Fruit fly (Drosophila melanogaster) whole organism, embryonic: ENCODE data around the gene CG18598.

Experiments
- ATbp ChIP-seq: fragments of 200-800 bp; sonication (Bioruptor generic); optimal IDR thresholded peaks from 2 replicates; lab custom pipeline; 2017; ENCODE audit warnings: missing biosample characterization, mild to moderate bottlenecking, missing genetic modification characterization, missing genetic modification reagents
- Aef1 ChIP-seq: fragments of 200-800 bp; sonication (Bioruptor generic); IDR thresholded peaks from 3 replicates; pipeline ENCODE4 v1.3.6; 2022; ENCODE audit warnings: missing biosample characterization, missing genetic modification characterization
- Antp ChIP-seq: fragments of 200-800 bp; sonication (Bioruptor generic); optimal IDR thresholded peaks from 3 replicates; lab custom pipeline; 2016; ENCODE audit warnings: missing biosample characterization, missing genetic modification characterization
- Bdp1 ChIP-seq: fragments of 200-800 bp; sonication (Bioruptor generic); optimal IDR thresholded peaks from 3 replicates; lab custom pipeline; 2016; ENCODE audit warnings: missing biosample characterization, missing genetic modification characterization
- CG10431 ChIP-seq: fragments of 200-800 bp; sonication (Bioruptor generic); optimal IDR thresholded peaks from 3 replicates; lab custom pipeline; 2018; ENCODE audit warnings: missing biosample characterization, mild to moderate bottlenecking, missing genetic modification characterization
- CG10654 ChIP-seq: fragments of 200-800 bp; sonication (Bioruptor generic); optimal IDR thresholded peaks from 2 replicates; lab custom pipeline; 2016; ENCODE audit warnings: missing biosample characterization, missing genetic modification characterization
- CG11695 ChIP-seq: fragments of 200-800 bp; sonication (Bioruptor generic); IDR thresholded peaks from 3 replicates; pipeline ENCODE4 v1.3.6; 2022; ENCODE audit warnings: missing biosample characterization, missing genetic modification characterization
- CG12071 ChIP-seq: fragments of 200-800 bp; sonication (Bioruptor generic); optimal IDR thresholded peaks from 3 replicates; lab custom pipeline; 2018; ENCODE audit warnings: missing biosample characterization, mild to moderate bottlenecking, missing genetic modification characterization
- CG12744 ChIP-seq: fragments of 200-800 bp; sonication (Bioruptor generic); optimal IDR thresholded peaks from 2 replicates; lab custom pipeline; 2016; ENCODE audit warnings: missing biosample characterization, missing genetic modification characterization
- CG14441 ChIP-seq: fragments of 200-800 bp; sonication (Bioruptor generic); IDR thresholded peaks from 2 replicates; pipeline ENCODE4 v1.3.6; 2022; ENCODE audit warnings: missing biosample characterization, missing genetic modification characterization
- CG15696 ChIP-seq: fragments of 200-800 bp; sonication (Bioruptor generic); optimal IDR thresholded peaks from 2 replicates; lab custom pipeline; 2019; ENCODE audit warnings: missing biosample characterization, mild to moderate bottlenecking, missing genetic modification characterization, moderate library complexity
- CG2875 ChIP-seq: fragments of 200-800 bp; sonication (Bioruptor generic); optimal IDR thresholded peaks from 2 replicates; lab custom pipeline; 2017; ENCODE audit warnings: missing biosample characterization, mild to moderate bottlenecking, missing genetic modification characterization, missing genetic modification reagents
- CG30020 ChIP-seq: fragments of 200-800 bp; optimal IDR thresholded peaks from 2 replicates; lab custom pipeline; 2019; ENCODE audit warnings: missing biosample characterization, mild to moderate bottlenecking, missing genetic modification characterization, moderate library complexity
- CG3163 ChIP-seq: fragments of 200-800 bp; sonication (Bioruptor generic); optimal IDR thresholded peaks from 3 replicates; lab custom pipeline; 2016; ENCODE audit warnings: missing biosample characterization, missing genetic modification characterization
- CG33213 ChIP-seq: fragments of 200-800 bp; sonication (Bioruptor generic); optimal IDR thresholded peaks from 3 replicates; lab custom pipeline; 2016; ENCODE audit warnings: missing biosample characterization, missing genetic modification characterization
- CG3407 ChIP-seq: fragments of 200-800 bp; sonication (Bioruptor generic); optimal IDR thresholded peaks from 2 replicates; lab custom pipeline; 2018; ENCODE audit warnings: missing biosample characterization, mild to moderate bottlenecking, missing genetic modification characterization
- CG6175 ChIP-seq: fragments of 200-800 bp; sonication (Bioruptor generic); IDR thresholded peaks from 3 replicates; pipeline ENCODE4 v1.3.6; 2022; ENCODE audit warnings: missing biosample characterization, missing genetic modification characterization
- CG6272 ChIP-seq: fragments of 200-800 bp; sonication (Bioruptor generic); IDR thresholded peaks from 2 replicates; pipeline ENCODE4 v1.3.6; 2022; ENCODE audit warnings: missing biosample characterization, missing genetic modification characterization
- CG6813 ChIP-seq: fragments of 200-800 bp; sonication (Bioruptor generic); optimal IDR thresholded peaks from 2 replicates; lab custom pipeline; 2017; ENCODE audit warnings: missing biosample characterization, missing genetic modification characterization, mild to moderate bottlenecking, moderate library complexity, missing genetic modification reagents
- Camta ChIP-seq: fragments of 200-800 bp; sonication (Bioruptor generic); optimal IDR thresholded peaks from 2 replicates; lab custom pipeline; 2016; ENCODE audit warnings: missing biosample characterization, missing genetic modification characterization
- Chrac-16 ChIP-seq: fragments of 200-800 bp; sonication (Bioruptor generic); optimal IDR thresholded peaks from 3 replicates; lab custom pipeline; 2016; ENCODE audit warnings: missing biosample characterization, missing genetic modification characterization
- D19B ChIP-seq: fragments of 200-800 bp; sonication (Bioruptor generic); optimal IDR thresholded peaks from 2 replicates; lab custom pipeline; 2017; ENCODE audit warnings: missing biosample characterization, mild to moderate bottlenecking, missing genetic modification characterization
- Dbx ChIP-seq: fragments of 200-800 bp; sonication (Bioruptor generic); IDR thresholded peaks from 3 replicates; pipeline ENCODE4 v1.3.6; 2022; ENCODE audit warnings: missing biosample characterization, missing genetic modification characterization
- Deaf1 ChIP-seq: fragments of 200-800 bp; optimal IDR thresholded peaks from 3 replicates; lab custom pipeline; 2019; ENCODE audit warnings: missing biosample characterization, mild to moderate bottlenecking, missing genetic modification characterization, moderate library complexity
- Doc3 ChIP-seq: fragments of 200-800 bp; sonication (Bioruptor generic); IDR thresholded peaks from 3 replicates; pipeline ENCODE4 v1.3.6; 2022; ENCODE audit warnings: missing biosample characterization, missing genetic modification characterization; ENCODE audit not compliant: partially characterized antibody
- Fer1 ChIP-seq: fragments of 200-800 bp; sonication (Bioruptor generic); optimal IDR thresholded peaks from 2 replicates; lab custom pipeline; 2017; ENCODE audit warnings: missing biosample characterization, mild to moderate bottlenecking, missing genetic modification characterization
- Max ChIP-seq: fragments of 200-800 bp; sonication (Bioruptor generic); optimal IDR thresholded peaks from 2 replicates; lab custom pipeline; 2016; ENCODE audit warnings: missing biosample characterization, mild to moderate bottlenecking, missing genetic modification characterization
- Med ChIP-seq: fragments of 200-800 bp; sonication (Bioruptor generic); peaks from one replicate; lab custom pipeline; 2016; ENCODE audit warnings: missing biosample characterization, missing genetic modification characterization, mild to moderate bottlenecking, inconsistent platforms, moderate library complexity
- Mes4 ChIP-seq: fragments of 200-800 bp; sonication (Bioruptor generic); optimal IDR thresholded peaks from 2 replicates; lab custom pipeline; 2016; ENCODE audit warnings: missing biosample characterization, missing genetic modification characterization
- NC2α ChIP-seq: fragments of 200-800 bp; sonication (Bioruptor generic); optimal IDR thresholded peaks from 2 replicates; lab custom pipeline; 2016; ENCODE audit warnings: missing biosample characterization, missing genetic modification characterization
- NfI ChIP-seq: fragments of 200-800 bp; sonication (Bioruptor generic); optimal IDR thresholded peaks from 3 replicates; lab custom pipeline; 2018; ENCODE audit warnings: missing biosample characterization, mild to moderate bottlenecking, missing genetic modification characterization, moderate library complexity
- Scr ChIP-seq: fragments of 200-800 bp; sonication (Bioruptor generic); IDR thresholded peaks from 2 replicates; pipeline ENCODE4 v1.3.6; 2022; ENCODE audit warnings: missing biosample characterization, missing genetic modification characterization; ENCODE audit not compliant: partially characterized antibody
- Xbp1 ChIP-seq: fragments of 200-800 bp; sonication (Bioruptor generic); optimal IDR thresholded peaks from 3 replicates; lab custom pipeline; 2016; ENCODE audit warnings: missing biosample characterization, mild to moderate bottlenecking, missing genetic modification characterization
- amos ChIP-seq: fragments of 200-800 bp; sonication (Bioruptor generic); IDR thresholded peaks from 2 replicates; pipeline ENCODE4 v1.3.6; 2022; ENCODE audit warnings: missing biosample characterization, missing genetic modification characterization; ENCODE audit not compliant: partially characterized antibody
- bcd ChIP-seq: fragments of 200-800 bp; sonication (Bioruptor generic); optimal IDR thresholded peaks from 2 replicates; lab custom pipeline; 2017; ENCODE audit warnings: missing biosample characterization, mild to moderate bottlenecking, missing genetic modification characterization
- crp ChIP-seq, 2 experiments: fragments of 200-800 bp; sonication (Bioruptor generic); optimal IDR thresholded peaks; 2 replicates in 1 of 2; 3 replicates in 1 of 2; lab custom pipeline; 2017; ENCODE audit warnings: missing biosample characterization in 2 of 2, missing genetic modification characterization in 2 of 2, mild to moderate bottlenecking in 1 of 2, moderate library complexity in 1 of 2
- disco-r ChIP-seq: fragments of 200-800 bp; sonication (Bioruptor generic); optimal IDR thresholded peaks from 2 replicates; lab custom pipeline; 2016; ENCODE audit warnings: missing biosample characterization, missing genetic modification characterization
- dmrt11E ChIP-seq: fragments of 200-800 bp; sonication (Bioruptor generic); optimal IDR thresholded peaks from 3 replicates; lab custom pipeline; 2018; ENCODE audit warnings: missing biosample characterization, mild to moderate bottlenecking, missing genetic modification characterization, moderate library complexity
- eyg ChIP-seq: fragments of 200-800 bp; sonication (Bioruptor generic); optimal IDR thresholded peaks from 3 replicates; lab custom pipeline; 2016; ENCODE audit warnings: missing biosample characterization, missing genetic modification characterization
- fru ChIP-seq: fragments of >200 bp; optimal IDR thresholded peaks from 2 replicates; lab custom pipeline; 2017
- knrl ChIP-seq: fragments of 200-800 bp; sonication (Bioruptor generic); IDR thresholded peaks from 3 replicates; pipeline ENCODE4 v1.3.6; 2022; ENCODE audit warnings: missing biosample characterization, missing genetic modification characterization; ENCODE audit not compliant: partially characterized antibody
- mld ChIP-seq: fragments of 200-800 bp; sonication (Bioruptor generic); IDR thresholded peaks from 3 replicates; pipeline ENCODE4 v1.3.6; 2022; ENCODE audit warnings: missing biosample characterization, missing genetic modification characterization; ENCODE audit not compliant: partially characterized antibody
- nerfin-2 ChIP-seq: fragments of 200-800 bp; sonication (Bioruptor generic); IDR thresholded peaks from 2 replicates; pipeline ENCODE4 v1.3.6; 2022; ENCODE audit warnings: missing biosample characterization, missing genetic modification characterization; ENCODE audit not compliant: partially characterized antibody
- nmo ChIP-seq: fragments of 200-800 bp; sonication (Bioruptor generic); optimal IDR thresholded peaks from 2 replicates; lab custom pipeline; 2018; ENCODE audit warnings: missing biosample characterization, mild to moderate bottlenecking, missing genetic modification characterization, moderate library complexity
- onecut ChIP-seq: fragments of 200-800 bp; sonication (Bioruptor generic); IDR thresholded peaks from 2 replicates; pipeline ENCODE4 v1.3.6; 2022; ENCODE audit warnings: missing biosample characterization, missing genetic modification characterization
- ro ChIP-seq: fragments of 200-800 bp; sonication (Bioruptor generic); IDR thresholded peaks from 2 replicates; pipeline ENCODE4 v1.3.6; 2022; ENCODE audit warnings: missing biosample characterization, missing genetic modification characterization
- scrt ChIP-seq: fragments of 200-800 bp; sonication (Bioruptor generic); optimal IDR thresholded peaks from 2 replicates; lab custom pipeline; 2018; ENCODE audit warnings: missing biosample characterization, mild to moderate bottlenecking, missing genetic modification characterization, moderate library complexity
- slbo ChIP-seq: fragments of 200-800 bp; sonication (Bioruptor generic); IDR thresholded peaks from 2 replicates; pipeline ENCODE4 v1.3.6; 2022; ENCODE audit warnings: missing biosample characterization, missing genetic modification characterization
- tna ChIP-seq: fragments of 200-800 bp; sonication (Bioruptor generic); IDR thresholded peaks from 2 replicates; pipeline ENCODE4 v1.3.6; 2022; ENCODE audit warnings: missing biosample characterization, missing genetic modification characterization; ENCODE audit not compliant: partially characterized antibody
- unpg ChIP-seq: fragments of 200-800 bp; sonication (Bioruptor generic); optimal IDR thresholded peaks from 3 replicates; lab custom pipeline; 2018; ENCODE audit warnings: missing biosample characterization, mild to moderate bottlenecking, missing genetic modification characterization, moderate library complexity
- vvl ChIP-seq: fragments of 200-800 bp; sonication (Bioruptor generic); IDR thresholded peaks from 2 replicates; pipeline ENCODE4 v1.3.6; 2022; ENCODE audit warnings: missing biosample characterization, missing genetic modification characterization

Gene CG18598

DNA sequence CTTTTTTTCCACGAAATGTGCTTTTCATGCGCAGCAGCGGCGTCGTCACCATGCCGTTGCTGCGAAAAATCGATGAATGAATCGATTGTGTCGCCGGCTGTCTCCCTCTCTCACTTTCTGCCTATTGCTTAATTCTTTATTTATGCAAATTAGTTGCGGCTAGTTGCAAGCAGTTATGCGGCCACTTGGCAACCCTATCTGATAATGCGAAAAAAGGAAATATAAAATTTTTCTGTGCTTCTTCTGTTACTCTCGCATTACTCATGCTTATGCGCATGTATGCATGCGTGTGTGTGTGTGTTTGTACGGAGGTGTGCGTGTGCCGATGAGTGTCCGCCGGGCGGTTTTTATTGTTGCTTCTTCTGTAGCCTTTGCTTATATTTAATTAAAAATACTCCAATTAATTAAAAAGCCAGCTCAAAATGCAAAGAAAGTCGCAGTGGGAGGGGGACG lies 7.2 kb upstream of the CG18598 start (continued):
- TF ChIP-seq CG6272: no peak
- no peak for TF ChIP-seq NC2α
- no peak for TF ChIP-seq nmo
- TF ChIP-seq CG6175: 0 out of 3 replicates have a peak, but pooled peaks have one; percentile 25
- no peak for TF ChIP-seq nerfin-2 (GFP tag; lab: Robert Waterston, UW)
- no peak for TF ChIP-seq CG10431
- TF ChIP-seq CG14441 (GFP tag; lab: Robert Waterston, UW): 0 out of 2 replicates have a peak, but pooled peaks have one; percentile 30
- no peak for TF ChIP-seq mld (GFP tag; lab: Robert Waterston, UW)
- no peak for TF ChIP-seq Xbp1 (GFP tag; lab: Kevin White, UChicago)
- peak; percentile 6 for TF ChIP-seq D19B (GFP tag; lab: Kevin White, UChicago)
- peak; percentile 50 for TF ChIP-seq scrt (GFP tag; lab: Kevin White, UChicago)
- TF ChIP-seq onecut (GFP tag; lab: Robert Waterston, UW): peak; percentile 100
- no peak for TF ChIP-seq dmrt11E (tag; lab: Kevin White, UChicago)
- no peak for TF ChIP-seq CG2875 (GFP tag; lab: Kevin White, UChicago)
- no peak for TF ChIP-seq amos
- peak; percentile 24 for TF ChIP-seq Antp (GFP tag; lab: Kevin White, UChicago)
- no peak for TF ChIP-seq Bdp1
- no peak for TF ChIP-seq CG15696 (tag; lab: Kevin White, UChicago)
- no peak for TF ChIP-seq CG12744 (GFP tag; lab: Kevin White, UChicago)
- TF ChIP-seq CG12071 (GFP tag; lab: Kevin White, UChicago): peak; percentile 58
- TF ChIP-seq knrl: peak; percentile 30; the same call in 1 of the 3 replicates
- no peak for TF ChIP-seq crp (GFP tag; optimal IDR thresholded peaks at IDR 0.05; lab: Kevin White, UChicago)
- no peak for TF ChIP-seq Deaf1
- peak; percentile 71 for TF ChIP-seq vvl
- no peak for TF ChIP-seq eyg
- peak; percentile 33 for TF ChIP-seq slbo (GFP tag; lab: Robert Waterston, UW)
- TF ChIP-seq bcd (GFP tag; lab: Kevin White, UChicago): no peak
- TF ChIP-seq ATbp (GFP tag; lab: Kevin White, UChicago): no peak
- peak; percentile 25 for TF ChIP-seq Chrac-16 (GFP tag; lab: Kevin White, UChicago)
- no peak for TF ChIP-seq Aef1 (GFP tag; lab: Robert Waterston, UW)
- no peak for TF ChIP-seq fru
- TF ChIP-seq CG33213 (GFP tag; lab: Kevin White, UChicago): peak; percentile 10
- no peak for TF ChIP-seq CG11695
- TF ChIP-seq Med (GFP tag; lab: Kevin White, UChicago): peak; percentile 83
- TF ChIP-seq tna (GFP tag; lab: Robert Waterston, UW): no peak
- no peak for TF ChIP-seq Scr (GFP tag; lab: Robert Waterston, UW)
- no peak for TF ChIP-seq CG30020
- TF ChIP-seq CG3407 (GFP tag; lab: Kevin White, UChicago): no peak
- no peak for TF ChIP-seq Max (GFP tag; lab: Kevin White, UChicago)
- no peak for TF ChIP-seq Mes4 (GFP tag; lab: Kevin White, UChicago)
- TF ChIP-seq CG10654: no peak
- TF ChIP-seq CG6813 (GFP tag; lab: Kevin White, UChicago): peak; percentile 44
- TF ChIP-seq unpg (GFP tag; lab: Kevin White, UChicago): no peak
- no peak for TF ChIP-seq CG3163
- TF ChIP-seq Camta (GFP tag; lab: Kevin White, UChicago): no peak
- TF ChIP-seq NfI (GFP tag; lab: Kevin White, UChicago): no peak
- TF ChIP-seq Fer1 (GFP tag; lab: Kevin White, UChicago): peak; percentile 20
- TF ChIP-seq disco-r (GFP tag; lab: Kevin White, UChicago): no peak
- no peak for TF ChIP-seq ro
- TF ChIP-seq Dbx (GFP tag; lab: Robert Waterston, UW): peak; percentile 49; the same call in 1 of the 3 replicates
- TF ChIP-seq Doc3 (GFP tag; lab: Robert Waterston, UW): no peak
